Worm (Caenorhabditis elegans) whole organism, L4/young adult: ENCODE results near the gene C34C6.9.

Source experiments
- W03F9.2 ChIP-seq: fragments of 150-350 bp; optimal IDR thresholded peaks from 2 replicates; lab custom pipeline; 2014; ENCODE audit warnings: missing biosample characterization, missing genetic modification characterization
- him-1 ChIP-seq: sonication (generic microtip); optimal IDR thresholded peaks from 2 replicates; lab custom pipeline; 2016; ENCODE audit warnings: missing genotype, missing genetic modification reagents, missing genetic modification characterization, missing compliant biosample characterization

- TF ChIP-seq him-1 (tag; lab: Kevin White, UChicago) (no peak), W03F9.2 (no peak)
Observed at ce11 chrII:8691344-8691960, 5.7 kb downstream of the C34C6.9 start, which contains the start of gene C34C6.3.
